Fruit fly (Drosophila melanogaster) whole organism, wandering third instar larva: ENCODE data around the gene CG13460.

Experiments
- Abd-B ChIP-seq: fragments of >200 bp; optimal IDR thresholded peaks from 2 replicates; lab custom pipeline; 2017; ENCODE audit warnings: missing biosample characterization, missing genetic modification characterization
- CG32264 ChIP-seq: fragments of 200-800 bp; sonication (Bioruptor generic); optimal IDR thresholded peaks from 2 replicates; lab custom pipeline; 2016; ENCODE audit warnings: missing biosample characterization, missing genetic modification characterization
- CG9705 ChIP-seq: fragments of 200-800 bp; sonication (Bioruptor generic); optimal IDR thresholded peaks from 2 replicates; lab custom pipeline; 2018; ENCODE audit warnings: missing biosample characterization, mild to moderate bottlenecking, missing genetic modification characterization
- CrebA ChIP-seq: fragments of 200-800 bp; sonication (Bioruptor generic); optimal IDR thresholded peaks from 2 replicates; lab custom pipeline; 2016; ENCODE audit warnings: missing biosample characterization, mild to moderate bottlenecking, missing genetic modification characterization, borderline replicate concordance
- Dfd ChIP-seq: fragments of >200 bp; optimal IDR thresholded peaks from 2 replicates; lab custom pipeline; 2017; ENCODE audit warnings: missing biosample characterization, missing genetic modification characterization
- Dif ChIP-seq: fragments of 200-275, 200-300 bp; sonication (Bioruptor generic); optimal IDR thresholded peaks from 2 replicates; lab custom pipeline; 2018; ENCODE audit warnings: missing biosample characterization, missing genetic modification characterization; ENCODE audit not compliant: partially characterized antibody
- GATAd ChIP-seq: sonication (Bioruptor generic); optimal IDR thresholded peaks from 2 replicates; lab custom pipeline; 2016; ENCODE audit warnings: missing biosample characterization, missing genetic modification characterization
- HLH106 ChIP-seq: fragments of 200-800 bp; optimal IDR thresholded peaks from 3 replicates; lab custom pipeline; 2019; ENCODE audit warnings: missing biosample characterization, mild to moderate bottlenecking, missing genetic modification characterization, moderate library complexity
- Hnf4 ChIP-seq: fragments of 200-800 bp; sonication (Bioruptor generic); optimal IDR thresholded peaks from 2 replicates; lab custom pipeline; 2016; ENCODE audit warnings: missing biosample characterization, mild to moderate bottlenecking, missing genetic modification characterization
- Hr78 ChIP-seq: fragments of >200 bp; optimal IDR thresholded peaks from 2 replicates; lab custom pipeline; 2017; ENCODE audit warnings: missing biosample characterization, missing genetic modification characterization
- Hr83 ChIP-seq: fragments of 200-300 bp; sonication (Bioruptor generic); optimal IDR thresholded peaks from 2 replicates; lab custom pipeline; 2016; ENCODE audit warnings: missing biosample characterization, mild to moderate bottlenecking, missing genetic modification characterization, moderate library complexity; ENCODE audit not compliant: poor library complexity, severe bottlenecking
- Jra ChIP-seq: sonication (Bioruptor generic); optimal IDR thresholded peaks from 2 replicates; lab custom pipeline; 2016; ENCODE audit warnings: missing biosample characterization, missing genetic modification characterization
- Mio ChIP-seq: sonication (Bioruptor generic); optimal IDR thresholded peaks from 2 replicates; lab custom pipeline; 2016; ENCODE audit warnings: missing biosample characterization, missing genetic modification characterization
- Myc ChIP-seq: fragments of >200 bp; optimal IDR thresholded peaks from 2 replicates; lab custom pipeline; 2017
- N ChIP-seq: fragments of >200 bp; optimal IDR thresholded peaks from 2 replicates; lab custom pipeline; 2018; ENCODE audit warnings: missing biosample characterization, missing external identifiers, missing genetic modification characterization
- OdsH ChIP-seq: fragments of 200-800 bp; sonication (Bioruptor generic); optimal IDR thresholded peaks from 2 replicates; lab custom pipeline; 2016; ENCODE audit warnings: missing biosample characterization, mild to moderate bottlenecking, missing genetic modification characterization
- Rel ChIP-seq, 2 experiments: fragments of 200-800 bp; sonication (Bioruptor generic) in 1 of 2; optimal IDR thresholded peaks; 2 replicates in 1 of 2; 3 replicates in 1 of 2; lab custom pipeline; 2016 to 2019; ENCODE audit warnings: mild to moderate bottlenecking in 2 of 2, missing biosample characterization in 2 of 2, missing genetic modification characterization in 2 of 2, moderate library complexity in 1 of 2
- Sp1 ChIP-seq: fragments of 200-800 bp; sonication (Bioruptor generic); optimal IDR thresholded peaks from 3 replicates; lab custom pipeline; 2019; ENCODE audit warnings: missing biosample characterization, mild to moderate bottlenecking, missing genetic modification characterization, moderate library complexity
- Vsx2 ChIP-seq: fragments of 200-300, 225-300 bp; sonication (Bioruptor generic); optimal IDR thresholded peaks from 2 replicates; lab custom pipeline; 2018; ENCODE audit warnings: missing biosample characterization, missing genetic modification characterization; ENCODE audit not compliant: partially characterized antibody
- br ChIP-seq: fragments of 200-800 bp; sonication (Bioruptor generic); optimal IDR thresholded peaks from 2 replicates; lab custom pipeline; 2016; ENCODE audit warnings: missing biosample characterization, missing genetic modification characterization
- brk ChIP-seq: fragments of 200-800 bp; sonication (Bioruptor generic); optimal IDR thresholded peaks from 2 replicates; lab custom pipeline; 2016; ENCODE audit warnings: missing biosample characterization, mild to moderate bottlenecking, missing genetic modification characterization
- dl ChIP-seq, 2 experiments: fragments of 175-275, 200-275 bp in 1 of 2; fragments of 200-275 bp in 1 of 2; sonication (Bioruptor generic); optimal IDR thresholded peaks; lab custom pipeline; 2018; ENCODE audit warnings: mild to moderate bottlenecking in 2 of 2, missing biosample characterization in 2 of 2, missing genetic modification characterization in 2 of 2, moderate library complexity in 2 of 2; ENCODE audit not compliant: partially characterized antibody in 2 of 2, insufficient read depth in 1 of 2
- dmrt93B ChIP-seq: fragments of 200-800 bp; sonication (Bioruptor generic); optimal IDR thresholded peaks from 2 replicates; lab custom pipeline; 2018; ENCODE audit warnings: missing biosample characterization, mild to moderate bottlenecking, missing genetic modification characterization
- dsf ChIP-seq: sonication (Bioruptor generic); optimal IDR thresholded peaks from 2 replicates; lab custom pipeline; 2016; ENCODE audit warnings: missing biosample characterization, missing genetic modification characterization, borderline replicate concordance
- ey ChIP-seq: fragments of 200-800 bp; sonication (Bioruptor generic); optimal IDR thresholded peaks from 2 replicates; lab custom pipeline; 2016; ENCODE audit warnings: missing biosample characterization, missing genetic modification characterization
- foxo ChIP-seq, 2 experiments: fragments of 200-800 bp; sonication (Bioruptor generic); optimal IDR thresholded peaks; 2 replicates in 1 of 2; 3 replicates in 1 of 2; lab custom pipeline; 2016 to 2017; ENCODE audit warnings: missing biosample characterization in 2 of 2, missing genetic modification characterization in 2 of 2
- fru ChIP-seq: fragments of 200-800 bp; sonication (Bioruptor generic); optimal IDR thresholded peaks from 3 replicates; lab custom pipeline; 2016; ENCODE audit warnings: missing biosample characterization, mild to moderate bottlenecking, missing genetic modification characterization
- h ChIP-seq: fragments of 200-800 bp; sonication (Bioruptor generic); optimal IDR thresholded peaks from 3 replicates; lab custom pipeline; 2016; ENCODE audit warnings: missing biosample characterization, mild to moderate bottlenecking, missing genetic modification characterization
- jim ChIP-seq: fragments of 175-275, 200-325 bp; sonication (Bioruptor generic); optimal IDR thresholded peaks from 2 replicates; lab custom pipeline; 2016; ENCODE audit warnings: missing biosample characterization, mild to moderate bottlenecking, missing genetic modification characterization
- lola ChIP-seq: fragments of >200 bp; optimal IDR thresholded peaks from 2 replicates; lab custom pipeline; 2017; ENCODE audit warnings: missing biosample characterization, missing genetic modification characterization
- pan ChIP-seq: fragments of >200 bp; optimal IDR thresholded peaks from 2 replicates; lab custom pipeline; 2017
- psq ChIP-seq: fragments of 200-800 bp; sonication (Bioruptor generic); optimal IDR thresholded peaks from 3 replicates; lab custom pipeline; 2017; ENCODE audit warnings: missing biosample characterization, mild to moderate bottlenecking, missing genetic modification characterization, moderate library complexity
- rgr ChIP-seq: fragments of 200-800 bp; sonication (Bioruptor generic); optimal IDR thresholded peaks from 3 replicates; lab custom pipeline; 2016; ENCODE audit warnings: missing biosample characterization, mild to moderate bottlenecking, missing genetic modification characterization
- sage ChIP-seq: fragments of 200-800 bp; sonication (Bioruptor generic); optimal IDR thresholded peaks from 2 replicates; lab custom pipeline; 2016; ENCODE audit warnings: missing biosample characterization, mild to moderate bottlenecking, missing genetic modification characterization
- sv ChIP-seq: fragments of 200-800 bp; sonication (Bioruptor generic); optimal IDR thresholded peaks from 3 replicates; lab custom pipeline; 2016; ENCODE audit warnings: missing biosample characterization, missing genetic modification characterization
- tai ChIP-seq: sonication (Bioruptor generic); optimal IDR thresholded peaks from 2 replicates; lab custom pipeline; 2016; ENCODE audit warnings: missing biosample characterization, missing genetic modification characterization
- usp ChIP-seq: fragments of >200 bp; optimal IDR thresholded peaks from 2 replicates; lab custom pipeline; 2017; ENCODE audit warnings: missing biosample characterization, missing genetic modification characterization
- woc ChIP-seq: sonication (Bioruptor generic); optimal IDR thresholded peaks from 2 replicates; lab custom pipeline; 2016; ENCODE audit warnings: missing biosample characterization, mild to moderate bottlenecking, missing genetic modification characterization

CG13460 gene

DNA sequence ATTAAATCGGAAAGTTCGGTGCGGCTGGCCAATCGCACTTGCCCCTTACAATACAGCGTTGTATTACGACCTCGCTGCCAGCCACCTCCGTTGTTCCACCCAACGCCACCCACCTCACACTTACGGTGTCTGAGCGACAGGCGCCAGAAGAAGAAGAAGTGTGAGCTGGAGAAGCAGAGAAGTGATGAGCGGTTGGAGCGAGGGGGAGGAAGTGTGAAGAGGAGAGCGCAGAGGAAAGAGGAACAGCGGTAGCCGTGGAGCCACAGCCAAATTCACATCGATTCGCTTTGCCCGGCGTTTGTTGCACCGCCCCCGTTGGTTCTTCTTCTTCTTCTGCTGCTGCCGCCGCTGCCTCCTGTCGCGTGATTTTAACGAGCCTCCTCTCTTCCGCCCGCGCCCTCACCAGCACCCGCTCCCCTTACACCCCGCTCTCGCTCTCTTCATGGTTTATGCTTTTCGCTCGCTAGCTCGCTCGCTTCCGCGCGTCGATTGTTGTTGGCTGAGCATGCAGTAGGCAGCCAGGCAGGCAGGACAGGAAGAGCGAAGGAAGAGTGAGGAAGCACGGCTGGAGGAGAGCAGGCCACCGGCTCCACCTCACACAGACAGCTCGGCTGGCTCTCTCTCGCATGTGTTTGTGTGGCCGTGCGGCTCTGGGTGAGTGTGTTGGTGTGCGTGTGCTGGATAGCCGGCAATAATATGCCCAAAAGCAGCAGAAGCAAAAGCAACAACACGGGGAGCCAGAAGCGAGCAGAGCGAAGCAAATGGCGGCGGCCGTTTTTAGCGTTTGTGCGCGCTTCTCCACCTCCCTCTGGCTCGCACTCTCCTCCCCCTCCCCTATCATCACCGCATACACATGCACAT lies 42.7 kb upstream of the CG13460 start:
- no peak for TF ChIP-seq Myc
- TF ChIP-seq CG9705 (GFP tag; lab: Kevin White, UChicago) = no peak
- TF ChIP-seq Dfd (GFP tag; lab: Kevin White, UChicago) = no peak
- peak; percentile 0 for TF ChIP-seq Hr78 (GFP tag; lab: Kevin White, UChicago)
- peak; percentile 52 for TF ChIP-seq brk
- no peak for TF ChIP-seq CG32264
- TF ChIP-seq Hr83 (GFP tag; lab: Kevin White, UChicago) = no peak
- TF ChIP-seq GATAd (GFP tag; lab: Kevin White, UChicago) = no peak
- TF ChIP-seq Mio = no peak
- no peak for TF ChIP-seq dsf (GFP tag; lab: Kevin White, UChicago)
- no peak for TF ChIP-seq rgr (GFP tag; lab: Kevin White, UChicago)
- no peak for TF ChIP-seq foxo (GFP tag; optimal IDR thresholded peaks at IDR 0.05; lab: Kevin White, UChicago)
- TF ChIP-seq Sp1 (GFP tag; lab: Kevin White, UChicago) = peak; percentile 3
- no peak for TF ChIP-seq jim
- no peak for TF ChIP-seq usp (GFP tag; lab: Kevin White, UChicago)
- TF ChIP-seq Jra = peak; percentile 21
- no peak for TF ChIP-seq Vsx2 (GFP tag; lab: Kevin White, UChicago)
- TF ChIP-seq tai = no peak
- TF ChIP-seq br (GFP tag; lab: Kevin White, UChicago) = no peak
- peak; percentile 95 for TF ChIP-seq psq (GFP tag; lab: Kevin White, UChicago)
- no peak for TF ChIP-seq Hnf4 (GFP tag; lab: Kevin White, UChicago)
- TF ChIP-seq N (GFP tag; lab: Kevin White, UChicago) = peak; percentile 22
- no peak for TF ChIP-seq ey (GFP tag; lab: Kevin White, UChicago)
- TF ChIP-seq fru (GFP tag; lab: Kevin White, UChicago) = peak; percentile 34
- TF ChIP-seq woc (GFP tag; lab: Kevin White, UChicago) = no peak
- no peak for TF ChIP-seq sage
- peak in 1 of 2 experiments; percentile 72 for TF ChIP-seq dl (GFP tag; optimal IDR thresholded peaks at IDR 0.05; lab: Kevin White, UChicago; ENCODE audit: insufficient read depth in 1 of 2, partially characterized antibody in 2 of 2)
- no peak for TF ChIP-seq dmrt93B
- peak; percentile 53 for TF ChIP-seq HLH106
- no peak for TF ChIP-seq Abd-B (GFP tag; lab: Kevin White, UChicago)
- TF ChIP-seq lola (GFP tag; lab: Kevin White, UChicago) = no peak
- peak; percentile 57 for TF ChIP-seq h (GFP tag; lab: Kevin White, UChicago)
- no peak for TF ChIP-seq pan (lab: Kevin White, UChicago)
- peak; percentile 55 for TF ChIP-seq Rel (GFP tag; optimal IDR thresholded peaks at IDR 0.05; lab: Kevin White, UChicago)
- TF ChIP-seq Rel (tag; optimal IDR thresholded peaks at IDR 0.05; lab: Kevin White, UChicago) = no peak
- TF ChIP-seq OdsH (GFP tag; lab: Kevin White, UChicago) = no peak
- peak; percentile 37 for TF ChIP-seq Dif (GFP tag; lab: Kevin White, UChicago)
- no peak for TF ChIP-seq sv (GFP tag; lab: Kevin White, UChicago)
- TF ChIP-seq CrebA (GFP tag; lab: Kevin White, UChicago) = no peak

DNA sequence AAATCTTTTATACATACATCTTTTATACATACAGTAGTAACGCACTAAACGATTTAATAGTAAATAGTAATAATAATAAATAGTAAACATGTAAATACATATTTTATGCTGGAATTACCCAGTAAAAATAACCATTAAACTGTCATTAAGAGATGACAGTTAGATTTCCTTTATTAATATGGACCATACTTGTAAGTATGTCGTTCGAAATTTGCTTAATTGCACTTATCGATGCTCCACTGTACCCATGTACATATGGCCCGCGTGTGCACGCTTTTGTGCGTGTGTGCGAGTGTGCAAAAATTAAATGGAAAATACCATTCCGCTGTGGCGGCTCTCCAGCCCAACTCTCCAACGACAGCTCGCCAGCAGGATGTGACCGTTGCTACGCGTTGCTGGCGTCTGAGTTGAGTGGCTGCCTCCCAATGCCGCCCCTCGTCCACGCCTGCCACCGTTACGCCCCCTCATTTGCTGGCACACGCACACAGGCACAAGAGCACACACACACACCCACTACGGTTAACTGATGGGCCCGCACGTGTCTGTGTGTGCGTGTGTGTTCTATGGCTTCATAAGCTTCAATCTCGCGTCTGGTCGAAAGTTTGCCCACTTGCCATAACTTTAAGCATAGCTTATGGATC lies 41.3 kb upstream of the CG13460 start:
- peak; percentile 26 for TF ChIP-seq h (GFP tag; lab: Kevin White, UChicago)
- peak; percentile 39 for TF ChIP-seq woc (GFP tag; lab: Kevin White, UChicago)
- no peak for TF ChIP-seq Hnf4 (GFP tag; lab: Kevin White, UChicago)
- TF ChIP-seq foxo (GFP tag; optimal IDR thresholded peaks at IDR 0.05; lab: Kevin White, UChicago) = peak in 1 of 2 experiments; percentile 4
- peak; percentile 40 for TF ChIP-seq HLH106
- no peak for TF ChIP-seq OdsH (GFP tag; lab: Kevin White, UChicago)
- TF ChIP-seq psq (GFP tag; lab: Kevin White, UChicago) = peak; percentile 17
- no peak for TF ChIP-seq N (GFP tag; lab: Kevin White, UChicago)
- no peak for TF ChIP-seq dl (GFP tag; optimal IDR thresholded peaks at IDR 0.05; lab: Kevin White, UChicago; ENCODE audit: insufficient read depth in 1 of 2, partially characterized antibody in 2 of 2)
- no peak for TF ChIP-seq Jra
- no peak for TF ChIP-seq lola (GFP tag; lab: Kevin White, UChicago)
